Fruit fly (Drosophila melanogaster) whole organism, wandering third instar larva: ENCODE results near the gene BORCS5.

Experiments used
- CG9705 ChIP-seq: fragments of 200-800 bp; sonication (Bioruptor generic); optimal IDR thresholded peaks from 2 replicates; lab custom pipeline; 2018; ENCODE audit warnings: missing biosample characterization, mild to moderate bottlenecking, missing genetic modification characterization
- CrebA ChIP-seq: fragments of 200-800 bp; sonication (Bioruptor generic); optimal IDR thresholded peaks from 2 replicates; lab custom pipeline; 2016; ENCODE audit warnings: missing biosample characterization, mild to moderate bottlenecking, missing genetic modification characterization, borderline replicate concordance
- Dfd ChIP-seq: fragments of >200 bp; optimal IDR thresholded peaks from 2 replicates; lab custom pipeline; 2017; ENCODE audit warnings: missing biosample characterization, missing genetic modification characterization
- Dif ChIP-seq: fragments of 200-275, 200-300 bp; sonication (Bioruptor generic); optimal IDR thresholded peaks from 2 replicates; lab custom pipeline; 2018; ENCODE audit warnings: missing biosample characterization, missing genetic modification characterization; ENCODE audit not compliant: partially characterized antibody
- GATAd ChIP-seq: sonication (Bioruptor generic); optimal IDR thresholded peaks from 2 replicates; lab custom pipeline; 2016; ENCODE audit warnings: missing biosample characterization, missing genetic modification characterization
- HLH106 ChIP-seq: fragments of 200-800 bp; optimal IDR thresholded peaks from 3 replicates; lab custom pipeline; 2019; ENCODE audit warnings: missing biosample characterization, mild to moderate bottlenecking, missing genetic modification characterization, moderate library complexity
- Hr78 ChIP-seq: fragments of >200 bp; optimal IDR thresholded peaks from 2 replicates; lab custom pipeline; 2017; ENCODE audit warnings: missing biosample characterization, missing genetic modification characterization
- Hr83 ChIP-seq: fragments of 200-300 bp; sonication (Bioruptor generic); optimal IDR thresholded peaks from 2 replicates; lab custom pipeline; 2016; ENCODE audit warnings: missing biosample characterization, mild to moderate bottlenecking, missing genetic modification characterization, moderate library complexity; ENCODE audit not compliant: poor library complexity, severe bottlenecking
- Jra ChIP-seq: sonication (Bioruptor generic); optimal IDR thresholded peaks from 2 replicates; lab custom pipeline; 2016; ENCODE audit warnings: missing biosample characterization, missing genetic modification characterization
- Myc ChIP-seq: fragments of >200 bp; optimal IDR thresholded peaks from 2 replicates; lab custom pipeline; 2017
- N ChIP-seq: fragments of >200 bp; optimal IDR thresholded peaks from 2 replicates; lab custom pipeline; 2018; ENCODE audit warnings: missing biosample characterization, missing external identifiers, missing genetic modification characterization
- OdsH ChIP-seq: fragments of 200-800 bp; sonication (Bioruptor generic); optimal IDR thresholded peaks from 2 replicates; lab custom pipeline; 2016; ENCODE audit warnings: missing biosample characterization, mild to moderate bottlenecking, missing genetic modification characterization
- Rel ChIP-seq, 2 experiments: fragments of 200-800 bp; sonication (Bioruptor generic) in 1 of 2; optimal IDR thresholded peaks; 2 replicates in 1 of 2; 3 replicates in 1 of 2; lab custom pipeline; 2016 to 2019; ENCODE audit warnings: mild to moderate bottlenecking in 2 of 2, missing biosample characterization in 2 of 2, missing genetic modification characterization in 2 of 2, moderate library complexity in 1 of 2
- Sp1 ChIP-seq: fragments of 200-800 bp; sonication (Bioruptor generic); optimal IDR thresholded peaks from 3 replicates; lab custom pipeline; 2019; ENCODE audit warnings: missing biosample characterization, mild to moderate bottlenecking, missing genetic modification characterization, moderate library complexity
- Vsx2 ChIP-seq: fragments of 200-300, 225-300 bp; sonication (Bioruptor generic); optimal IDR thresholded peaks from 2 replicates; lab custom pipeline; 2018; ENCODE audit warnings: missing biosample characterization, missing genetic modification characterization; ENCODE audit not compliant: partially characterized antibody
- br ChIP-seq: fragments of 200-800 bp; sonication (Bioruptor generic); optimal IDR thresholded peaks from 2 replicates; lab custom pipeline; 2016; ENCODE audit warnings: missing biosample characterization, missing genetic modification characterization
- brk ChIP-seq: fragments of 200-800 bp; sonication (Bioruptor generic); optimal IDR thresholded peaks from 2 replicates; lab custom pipeline; 2016; ENCODE audit warnings: missing biosample characterization, mild to moderate bottlenecking, missing genetic modification characterization
- dl ChIP-seq, 2 experiments: fragments of 175-275, 200-275 bp in 1 of 2; fragments of 200-275 bp in 1 of 2; sonication (Bioruptor generic); optimal IDR thresholded peaks; lab custom pipeline; 2018; ENCODE audit warnings: mild to moderate bottlenecking in 2 of 2, missing biosample characterization in 2 of 2, missing genetic modification characterization in 2 of 2, moderate library complexity in 2 of 2; ENCODE audit not compliant: partially characterized antibody in 2 of 2, insufficient read depth in 1 of 2
- dmrt93B ChIP-seq: fragments of 200-800 bp; sonication (Bioruptor generic); optimal IDR thresholded peaks from 2 replicates; lab custom pipeline; 2018; ENCODE audit warnings: missing biosample characterization, mild to moderate bottlenecking, missing genetic modification characterization
- dsf ChIP-seq: sonication (Bioruptor generic); optimal IDR thresholded peaks from 2 replicates; lab custom pipeline; 2016; ENCODE audit warnings: missing biosample characterization, missing genetic modification characterization, borderline replicate concordance
- ey ChIP-seq: fragments of 200-800 bp; sonication (Bioruptor generic); optimal IDR thresholded peaks from 2 replicates; lab custom pipeline; 2016; ENCODE audit warnings: missing biosample characterization, missing genetic modification characterization
- foxo ChIP-seq, 2 experiments: fragments of 200-800 bp; sonication (Bioruptor generic); optimal IDR thresholded peaks; 2 replicates in 1 of 2; 3 replicates in 1 of 2; lab custom pipeline; 2016 to 2017; ENCODE audit warnings: missing biosample characterization in 2 of 2, missing genetic modification characterization in 2 of 2
- fru ChIP-seq: fragments of 200-800 bp; sonication (Bioruptor generic); optimal IDR thresholded peaks from 3 replicates; lab custom pipeline; 2016; ENCODE audit warnings: missing biosample characterization, mild to moderate bottlenecking, missing genetic modification characterization
- h ChIP-seq: fragments of 200-800 bp; sonication (Bioruptor generic); optimal IDR thresholded peaks from 3 replicates; lab custom pipeline; 2016; ENCODE audit warnings: missing biosample characterization, mild to moderate bottlenecking, missing genetic modification characterization
- jim ChIP-seq: fragments of 175-275, 200-325 bp; sonication (Bioruptor generic); optimal IDR thresholded peaks from 2 replicates; lab custom pipeline; 2016; ENCODE audit warnings: missing biosample characterization, mild to moderate bottlenecking, missing genetic modification characterization
- lola ChIP-seq: fragments of >200 bp; optimal IDR thresholded peaks from 2 replicates; lab custom pipeline; 2017; ENCODE audit warnings: missing biosample characterization, missing genetic modification characterization
- pan ChIP-seq: fragments of >200 bp; optimal IDR thresholded peaks from 2 replicates; lab custom pipeline; 2017
- psq ChIP-seq: fragments of 200-800 bp; sonication (Bioruptor generic); optimal IDR thresholded peaks from 3 replicates; lab custom pipeline; 2017; ENCODE audit warnings: missing biosample characterization, mild to moderate bottlenecking, missing genetic modification characterization, moderate library complexity
- rgr ChIP-seq: fragments of 200-800 bp; sonication (Bioruptor generic); optimal IDR thresholded peaks from 3 replicates; lab custom pipeline; 2016; ENCODE audit warnings: missing biosample characterization, mild to moderate bottlenecking, missing genetic modification characterization
- sage ChIP-seq: fragments of 200-800 bp; sonication (Bioruptor generic); optimal IDR thresholded peaks from 2 replicates; lab custom pipeline; 2016; ENCODE audit warnings: missing biosample characterization, mild to moderate bottlenecking, missing genetic modification characterization
- sv ChIP-seq: fragments of 200-800 bp; sonication (Bioruptor generic); optimal IDR thresholded peaks from 3 replicates; lab custom pipeline; 2016; ENCODE audit warnings: missing biosample characterization, missing genetic modification characterization
- tai ChIP-seq: sonication (Bioruptor generic); optimal IDR thresholded peaks from 2 replicates; lab custom pipeline; 2016; ENCODE audit warnings: missing biosample characterization, missing genetic modification characterization
- usp ChIP-seq: fragments of >200 bp; optimal IDR thresholded peaks from 2 replicates; lab custom pipeline; 2017; ENCODE audit warnings: missing biosample characterization, missing genetic modification characterization
- woc ChIP-seq: sonication (Bioruptor generic); optimal IDR thresholded peaks from 2 replicates; lab custom pipeline; 2016; ENCODE audit warnings: missing biosample characterization, mild to moderate bottlenecking, missing genetic modification characterization

BORCS5 gene

dm6 chrX:11884134-11884533, 11.6 kb upstream of the BORCS5 start:
- TF ChIP-seq GATAd (GFP tag; lab: Kevin White, UChicago): no peak
- TF ChIP-seq OdsH (GFP tag; lab: Kevin White, UChicago): no peak
- no peak for TF ChIP-seq pan
- TF ChIP-seq brk: no peak
- no peak for TF ChIP-seq jim (GFP tag; lab: Kevin White, UChicago)
- TF ChIP-seq Jra (GFP tag; lab: Kevin White, UChicago): no peak
- no peak for TF ChIP-seq h (GFP tag; lab: Kevin White, UChicago)
- TF ChIP-seq Myc (lab: Kevin White, UChicago): no peak
- TF ChIP-seq foxo (GFP tag; optimal IDR thresholded peaks at IDR 0.05; lab: Kevin White, UChicago): no peak

dm6 chrX:11882447-11882846, 9.9 kb upstream of the BORCS5 start:
- TF ChIP-seq Sp1: no peak
- no peak for TF ChIP-seq usp (GFP tag; lab: Kevin White, UChicago)
- no peak for TF ChIP-seq GATAd (GFP tag; lab: Kevin White, UChicago)
- no peak for TF ChIP-seq fru (GFP tag; lab: Kevin White, UChicago)
- TF ChIP-seq sv (GFP tag; lab: Kevin White, UChicago): no peak
- no peak for TF ChIP-seq Hr78
- TF ChIP-seq Myc (lab: Kevin White, UChicago): no peak
- TF ChIP-seq Vsx2 (GFP tag; lab: Kevin White, UChicago): no peak
- TF ChIP-seq N (GFP tag; lab: Kevin White, UChicago): no peak
- TF ChIP-seq dmrt93B: no peak
- no peak for TF ChIP-seq CrebA (GFP tag; lab: Kevin White, UChicago)
- TF ChIP-seq CG9705 (GFP tag; lab: Kevin White, UChicago): no peak
- no peak for TF ChIP-seq Hr83
- no peak for TF ChIP-seq dl (GFP tag; optimal IDR thresholded peaks at IDR 0.05; lab: Kevin White, UChicago; ENCODE audit: insufficient read depth in 1 of 2, partially characterized antibody in 2 of 2)
- TF ChIP-seq psq (GFP tag; lab: Kevin White, UChicago): no peak
- TF ChIP-seq tai (GFP tag; lab: Kevin White, UChicago): no peak
- no peak for TF ChIP-seq pan

- TF ChIP-seq N (GFP tag; lab: Kevin White, UChicago) (no peak), dsf (GFP tag; lab: Kevin White, UChicago) (no peak)
Observed at dm6 chrX:11881686-11882085, 9.1 kb upstream of the BORCS5 start.

dm6 chrX:11877165-11877564, 4.6 kb upstream of the BORCS5 start, which contains the start of gene CG10352:
Gene CG10352, minus strand, starts transcription at chrX:11877168.
- TF ChIP-seq brk: no peak

- TF ChIP-seq h (GFP tag; lab: Kevin White, UChicago): no peak
- TF ChIP-seq dsf (GFP tag; lab: Kevin White, UChicago): no peak
- TF ChIP-seq CG9705 (GFP tag; lab: Kevin White, UChicago): no peak
- no peak for TF ChIP-seq jim (GFP tag; lab: Kevin White, UChicago)
- no peak for TF ChIP-seq Hr78
- TF ChIP-seq foxo (GFP tag; optimal IDR thresholded peaks at IDR 0.05; lab: Kevin White, UChicago): no peak
- TF ChIP-seq Hr83: no peak
- TF ChIP-seq HLH106: no peak
Observed at dm6 chrX:11875146-11875830, 2.7 kb upstream of the BORCS5 start.

dm6 chrX:11873116-11873515, 537 bp upstream of the BORCS5 start, which contains the start of gene CG15739:
Gene CG15739, plus strand, starts transcription at chrX:11873319.
- TF ChIP-seq Hr78 (no peak), Dfd (GFP tag; lab: Kevin White, UChicago) (no peak), rgr (GFP tag; lab: Kevin White, UChicago) (no peak), pan (no peak), ey (GFP tag; lab: Kevin White, UChicago) (no peak), Hr83 (no peak), sage (GFP tag; lab: Kevin White, UChicago) (no peak), Rel (GFP tag; optimal IDR thresholded peaks at IDR 0.05; lab: Kevin White, UChicago) (no peak), Rel (tag; optimal IDR thresholded peaks at IDR 0.05; lab: Kevin White, UChicago) (no peak), Myc (lab: Kevin White, UChicago) (no peak), sv (GFP tag; lab: Kevin White, UChicago) (no peak), woc (GFP tag; lab: Kevin White, UChicago) (no peak), br (no peak), lola (GFP tag; lab: Kevin White, UChicago) (no peak), Vsx2 (GFP tag; lab: Kevin White, UChicago) (no peak), brk (no peak), Dif (GFP tag; lab: Kevin White, UChicago) (no peak), psq (GFP tag; lab: Kevin White, UChicago) (no peak), foxo (GFP tag; optimal IDR thresholded peaks at IDR 0.05; lab: Kevin White, UChicago) (no peak)
- TF ChIP-seq, all 38 proteins: peak for 0
